Worm (Caenorhabditis elegans) whole organism, L4/young adult: ENCODE results near the gene R05G9.5.

ENCODE experiments used
- W03F9.2 ChIP-seq: fragments of 150-350 bp; optimal IDR thresholded peaks from 2 replicates; lab custom pipeline; 2014; ENCODE audit warnings: missing biosample characterization, missing genetic modification characterization
- dao-5 ChIP-seq: sonication (generic microtip); optimal IDR thresholded peaks from 2 replicates; lab custom pipeline; 2016; ENCODE audit warnings: missing genotype, missing genetic modification characterization, moderate library complexity, missing compliant biosample characterization
- him-1 ChIP-seq: sonication (generic microtip); optimal IDR thresholded peaks from 2 replicates; lab custom pipeline; 2016; ENCODE audit warnings: missing genotype, missing genetic modification reagents, missing genetic modification characterization, missing compliant biosample characterization

DNA sequence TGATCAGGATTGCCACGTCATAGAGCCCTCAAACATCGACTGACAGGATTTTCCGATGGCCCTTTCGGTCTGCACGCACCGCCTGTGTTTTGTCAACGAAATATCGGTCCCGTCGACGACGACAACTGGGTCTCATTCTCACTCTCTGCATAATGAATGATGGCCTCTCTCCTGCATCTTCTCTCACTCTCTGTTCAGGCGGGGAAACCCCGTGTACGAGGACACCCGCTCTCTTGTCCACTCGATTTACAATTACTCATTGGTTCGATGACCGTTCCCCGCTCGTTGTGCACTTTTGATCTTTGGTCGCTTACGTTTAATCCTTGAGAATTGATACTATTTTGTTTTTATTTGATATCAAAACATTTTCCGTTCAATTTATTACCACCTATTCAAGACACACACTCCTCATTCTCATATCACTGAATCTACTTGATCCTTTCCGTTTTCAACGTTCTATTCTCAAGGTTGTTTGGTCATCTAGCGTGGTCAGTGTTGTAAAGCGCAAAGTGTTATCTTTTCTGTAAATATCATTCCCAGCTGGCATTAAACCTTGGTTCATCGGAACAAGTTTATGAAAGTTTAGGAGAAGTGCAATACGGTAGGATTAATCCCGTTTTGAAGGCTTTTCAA is 22.7 kb upstream of the R05G9.5 start:
- TF ChIP-seq W03F9.2 (tag; lab: Kevin White, UChicago) (no peak), him-1 (tag; lab: Kevin White, UChicago) (no peak), dao-5 (tag; lab: Kevin White, UChicago) (no peak)
